Worm (Caenorhabditis elegans): Measurements from ENCODE around the gene R12B2.13.

Gene R12B2.13

ce11 chrIII:5869429-5869828 is 36.2 kb upstream of the R12B2.13 start, which contains the start of gene F01F1.15:
F01F1.15 (minus strand) TSS chrIII:5869529.
- TF ChIP-seq fkh-10 (GFP tag; optimal IDR thresholded peaks at IDR 0.05) = no peak
- TF ChIP-seq C08G9.2 (tag; optimal IDR thresholded peaks at IDR 0.05) = no peak
- no peak for TF ChIP-seq hlh-8 (tag; optimal IDR thresholded peaks at IDR 0.05)
- TF ChIP-seq elt-2 (tag; optimal IDR thresholded peaks at IDR 0.05) = no peak
- TF ChIP-seq tbx-7 (tag; optimal IDR thresholded peaks at IDR 0.05) = no peak
- TF ChIP-seq hlh-30 (tag; optimal IDR thresholded peaks at IDR 0.05; ENCODE audit: insufficient read depth) = no peak
- TF ChIP-seq hlh-13 (GFP tag; optimal IDR thresholded peaks at IDR 0.05) = no peak
- no peak for TF ChIP-seq pha-2 (tag; optimal IDR thresholded peaks at IDR 0.05)
- TF ChIP-seq unc-42 (tag; optimal IDR thresholded peaks at IDR 0.05) = no peak
- TF ChIP-seq ceh-24 (tag; optimal IDR thresholded peaks at IDR 0.05) = no peak
- TF ChIP-seq ceh-9 (tag; optimal IDR thresholded peaks at IDR 0.05) = no peak
- TF ChIP-seq zip-5 (tag; optimal IDR thresholded peaks at IDR 0.05) = no peak
- no peak for TF ChIP-seq ceh-30 (tag; optimal IDR thresholded peaks at IDR 0.05)
- TF ChIP-seq ceh-2 (tag; optimal IDR thresholded peaks at IDR 0.05) = no peak
- no peak for TF ChIP-seq syd-9 (tag; optimal IDR thresholded peaks at IDR 0.05)
- no peak for TF ChIP-seq tbx-2 (tag; optimal IDR thresholded peaks at IDR 0.05)
- no peak for TF ChIP-seq lim-6 (tag; optimal IDR thresholded peaks at IDR 0.05)
- TF ChIP-seq pax-1 (tag; optimal IDR thresholded peaks at IDR 0.05) = no peak
- no peak for TF ChIP-seq nhr-232 (tag; optimal IDR thresholded peaks at IDR 0.05)

ce11 chrIII:5868401-5868800 is 35.1 kb upstream of the R12B2.13 start, which contains the start of gene eng-1:
eng-1 (minus strand) TSS chrIII:5868501.
- TF ChIP-seq Y22D7AL.16 (tag; optimal IDR thresholded peaks at IDR 0.05) (no peak), unc-86 (tag; optimal IDR thresholded peaks at IDR 0.05) (no peak), lim-6 (tag; optimal IDR thresholded peaks at IDR 0.05) (no peak), pqm-1 (tag; optimal IDR thresholded peaks at IDR 0.05) (no peak), nfya-1 (tag; optimal IDR thresholded peaks at IDR 0.05) (no peak), ahr-1 (tag; optimal IDR thresholded peaks at IDR 0.05) (no peak), sdc-2 (tag; optimal IDR thresholded peaks at IDR 0.05) (no peak), unc-3 (GFP tag; conservative IDR thresholded peaks at IDR 0.05) (no peak), unc-3 (tag; optimal IDR thresholded peaks at IDR 0.05) (no peak), dve-1 (tag; optimal IDR thresholded peaks at IDR 0.05) (no peak), ceh-18 (tag; optimal IDR thresholded peaks at IDR 0.05) (no peak), fax-1 (tag; optimal IDR thresholded peaks at IDR 0.05) (no peak), K02D7.2 (tag; optimal IDR thresholded peaks at IDR 0.05) (no peak), ceh-2 (tag; optimal IDR thresholded peaks at IDR 0.05) (no peak), syd-9 (tag; optimal IDR thresholded peaks at IDR 0.05) (no peak), ztf-16 (tag; optimal IDR thresholded peaks at IDR 0.05) (no peak), madf-2 (tag; optimal IDR thresholded peaks at IDR 0.05) (no peak), ceh-22 (tag; optimal IDR thresholded peaks at IDR 0.05) (no peak)

- peak; percentile 58 for TF ChIP-seq unc-42 (tag; optimal IDR thresholded peaks at IDR 0.05)
- no peak for TF ChIP-seq gmeb-2 (tag; optimal IDR thresholded peaks at IDR 0.05)
- no peak for TF ChIP-seq ceh-2 (tag; optimal IDR thresholded peaks at IDR 0.05)
- no peak for TF ChIP-seq ceh-19 (GFP tag; optimal IDR thresholded peaks at IDR 0.05)
- TF ChIP-seq ets-4 (tag; optimal IDR thresholded peaks at IDR 0.05) = peak; percentile 42
- TF ChIP-seq unc-55 (GFP tag; optimal IDR thresholded peaks at IDR 0.05) = peak; percentile 12
- TF ChIP-seq ceh-24 (tag; optimal IDR thresholded peaks at IDR 0.05) = no peak
Measured at ce11 chrIII:5864270-5864669, 31.0 kb upstream of the R12B2.13 start, which contains the start of gene rabn-5. rabn-5 (plus strand) TSS chrIII:5864553.

- TF ChIP-seq elt-2 (tag; optimal IDR thresholded peaks at IDR 0.05) = peak; percentile 95
- no peak for TF ChIP-seq madf-2 (tag; optimal IDR thresholded peaks at IDR 0.05)
Measured at ce11 chrIII:5863774-5864173, 30.5 kb upstream of the R12B2.13 start, which contains the start of gene dnpp-1. dnpp-1 (minus strand) TSS chrIII:5863803.

All from whole organism, late embryonic.